Worm (Caenorhabditis elegans): Measurements from ENCODE around the gene odr-1.
A peak's percentile ranks its signal among the peaks of the same experiment; 100 is the strongest.

odr-1 gene

DNA sequence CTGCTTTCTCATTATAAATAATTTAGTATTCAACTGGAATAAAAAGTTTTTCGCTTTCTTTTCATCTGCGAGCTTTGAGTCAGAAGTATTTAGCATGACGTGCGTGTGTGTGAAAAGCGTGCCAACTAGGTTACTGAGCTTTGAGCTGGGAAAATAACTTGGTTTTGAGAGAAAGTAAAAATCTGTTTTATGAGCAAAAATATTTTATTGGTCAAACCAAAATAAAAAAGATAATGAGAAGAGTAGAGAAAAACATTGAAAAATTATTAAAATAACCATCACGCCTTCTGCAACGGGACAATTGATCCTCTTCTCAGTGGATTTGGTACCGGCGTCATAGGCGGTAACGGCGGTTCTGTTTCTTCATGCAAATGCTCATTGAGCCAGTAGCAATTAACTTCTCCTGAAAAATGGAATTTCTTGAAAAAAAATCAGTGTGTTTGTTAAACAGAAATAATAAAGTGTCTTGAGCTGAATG lies 6.2 kb downstream of the odr-1 start:
- TF ChIP-seq sdz-12 (GFP tag; optimal IDR thresholded peaks at IDR 0.05) (no peak), lin-29 (GFP tag; IDR thresholded peaks at IDR 0.05) (0 out of 2 replicates have a peak, but pooled peaks have one; percentile 8), Y75B8A.6 (GFP tag; IDR thresholded peaks at IDR 0.05) (no peak), F44E2.7 (GFP tag; IDR thresholded peaks at IDR 0.05) (no peak), nhr-10 (tag; optimal IDR thresholded peaks at IDR 0.05) (no peak), daf-12 (tag; optimal IDR thresholded peaks at IDR 0.05) (no peak), zfp-3 (GFP tag; conservative IDR thresholded peaks at IDR 0.05) (peak; percentile 72; the same call in 1 of the 2 replicates), F26F4.8 (GFP tag; conservative IDR thresholded peaks at IDR 0.05) (no peak), jun-1 (tag; optimal IDR thresholded peaks at IDR 0.05) (no peak), dmd-9 (GFP tag; IDR thresholded peaks at IDR 0.05) (peak; percentile 58; the same call in 1 of the 2 replicates), set-16 (GFP tag; IDR thresholded peaks at IDR 0.05) (no peak), ceh-62 (tag; optimal IDR thresholded peaks at IDR 0.05) (no peak), saeg-2 (GFP tag; IDR thresholded peaks at IDR 0.05) (no peak), unc-62 (GFP tag; optimal IDR thresholded peaks at IDR 0.05 in 1 of 2) (peak in 1 of 2 experiments; percentile 76), unc-62 (tag; optimal IDR thresholded peaks at IDR 0.05) (no peak), tra-1 (GFP tag; IDR thresholded peaks at IDR 0.05) (0 out of 2 replicates have a peak, but pooled peaks have one; percentile 19), lsy-2 (tag; optimal IDR thresholded peaks at IDR 0.05) (peak in 1 of 2 experiments; percentile 30), egl-43 (GFP tag; IDR thresholded peaks at IDR 0.05) (no peak), pqm-1 (tag; optimal IDR thresholded peaks at IDR 0.05) (no peak), nhr-102 (tag; optimal IDR thresholded peaks at IDR 0.05) (no peak), hif-1 (tag; optimal IDR thresholded peaks at IDR 0.05) (no peak), ztf-7 (tag; optimal IDR thresholded peaks at IDR 0.05) (no peak), mdt-29 (GFP tag; IDR thresholded peaks at IDR 0.05) (peak; percentile 30; the same call in 1 of the 2 replicates), dmd-6 (GFP tag; IDR thresholded peaks at IDR 0.05) (peak; percentile 9; the same call in 1 of the 2 replicates), php-3 (GFP tag; IDR thresholded peaks at IDR 0.05) (no peak), madf-5 (GFP tag; IDR thresholded peaks at IDR 0.05) (no peak), ceh-32 (tag; optimal IDR thresholded peaks at IDR 0.05; ENCODE audit: poor library complexity) (no peak), nhr-28 (tag; optimal IDR thresholded peaks at IDR 0.05) (peak; percentile 57), ama-1 (optimal IDR thresholded peaks at IDR 0.05) (peak; percentile 97), F10B5.3 (tag; optimal IDR thresholded peaks at IDR 0.05) (no peak), aha-1 (tag) (peak; percentile 51), mep-1 (tag; optimal IDR thresholded peaks at IDR 0.05) (peak; percentile 74)

DNA sequence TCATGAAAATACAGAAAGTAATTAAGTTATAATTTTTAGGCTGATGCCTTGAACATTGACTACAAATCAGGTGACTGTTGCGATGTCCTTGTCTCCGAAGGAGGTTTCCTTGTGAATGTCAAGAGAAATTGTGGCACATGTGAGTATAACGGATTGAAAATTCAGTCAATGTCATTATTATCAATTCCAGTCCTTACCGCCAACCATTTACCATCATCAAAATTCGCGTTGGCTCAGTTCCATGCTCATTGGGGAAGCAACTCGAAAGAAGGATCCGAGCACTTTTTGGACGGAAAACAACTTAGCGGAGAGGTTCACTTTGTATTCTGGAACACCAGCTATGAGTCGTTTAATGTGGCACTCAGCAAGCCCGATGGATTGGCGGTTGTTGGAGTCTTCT lies 7.4 kb downstream of the odr-1 start:
- TF ChIP-seq Y48G9A.11 (GFP tag; IDR thresholded peaks at IDR 0.05) (no peak), ctbp-1 (GFP tag; IDR thresholded peaks at IDR 0.05) (no peak), lin-1 (GFP tag; IDR thresholded peaks at IDR 0.05) (no peak), F49E8.2 (tag; optimal IDR thresholded peaks at IDR 0.05; ENCODE audit: borderline replicate concordance) (no peak), jun-1 (tag; optimal IDR thresholded peaks at IDR 0.05) (no peak), saeg-2 (GFP tag; IDR thresholded peaks at IDR 0.05) (no peak), ama-1 (optimal IDR thresholded peaks at IDR 0.05) (peak; percentile 95), snpc-4 (tag; optimal IDR thresholded peaks at IDR 0.05) (no peak), R02D3.7 (tag; optimal IDR thresholded peaks at IDR 0.05) (no peak), skn-1 (tag; optimal IDR thresholded peaks at IDR 0.05) (no peak), hlh-30 (tag; optimal IDR thresholded peaks at IDR 0.05; ENCODE audit: insufficient read depth) (peak; percentile 9), dpl-1 (GFP tag; optimal IDR thresholded peaks at IDR 0.05) (no peak), nhr-48 (tag; optimal IDR thresholded peaks at IDR 0.05) (no peak), T26A8.4 (GFP tag; IDR thresholded peaks at IDR 0.05) (no peak)

Data from whole organism, L4 larva.